Worm (Caenorhabditis elegans): Measurements from ENCODE around the gene knl-3.

ce11 chrV:1892567-1893277, 23.7 kb downstream of the knl-3 start, which contains the start of gene zig-11:
- no peak for TF ChIP-seq elt-3 (tag; optimal IDR thresholded peaks at IDR 0.05)
- no peak for TF ChIP-seq unc-39 (tag; optimal IDR thresholded peaks at IDR 0.05)
- no peak for TF ChIP-seq blmp-1 (tag; optimal IDR thresholded peaks at IDR 0.05)
- TF ChIP-seq ham-2 (GFP tag; optimal IDR thresholded peaks at IDR 0.05), result no peak
- TF ChIP-seq mep-1 (tag; optimal IDR thresholded peaks at IDR 0.05), result no peak
- no peak for TF ChIP-seq ztf-11 (tag; optimal IDR thresholded peaks at IDR 0.05)
- no peak for TF ChIP-seq unc-62 (GFP tag; optimal IDR thresholded peaks at IDR 0.05)
- no peak for TF ChIP-seq snpc-4 (tag; optimal IDR thresholded peaks at IDR 0.05)
- TF ChIP-seq lsy-2 (tag; optimal IDR thresholded peaks at IDR 0.05), result peak; percentile 85
- TF ChIP-seq ceh-83 (GFP tag; optimal IDR thresholded peaks at IDR 0.05), result no peak
- TF ChIP-seq bed-3 (GFP tag; optimal IDR thresholded peaks at IDR 0.05), result no peak
- TF ChIP-seq tbx-8 (GFP tag; optimal IDR thresholded peaks at IDR 0.05), result no peak

Measured in whole organism, mixed stage, embryonic.